Fruit fly (Drosophila melanogaster): ENCODE measurements around the gene CG15337.

DNA sequence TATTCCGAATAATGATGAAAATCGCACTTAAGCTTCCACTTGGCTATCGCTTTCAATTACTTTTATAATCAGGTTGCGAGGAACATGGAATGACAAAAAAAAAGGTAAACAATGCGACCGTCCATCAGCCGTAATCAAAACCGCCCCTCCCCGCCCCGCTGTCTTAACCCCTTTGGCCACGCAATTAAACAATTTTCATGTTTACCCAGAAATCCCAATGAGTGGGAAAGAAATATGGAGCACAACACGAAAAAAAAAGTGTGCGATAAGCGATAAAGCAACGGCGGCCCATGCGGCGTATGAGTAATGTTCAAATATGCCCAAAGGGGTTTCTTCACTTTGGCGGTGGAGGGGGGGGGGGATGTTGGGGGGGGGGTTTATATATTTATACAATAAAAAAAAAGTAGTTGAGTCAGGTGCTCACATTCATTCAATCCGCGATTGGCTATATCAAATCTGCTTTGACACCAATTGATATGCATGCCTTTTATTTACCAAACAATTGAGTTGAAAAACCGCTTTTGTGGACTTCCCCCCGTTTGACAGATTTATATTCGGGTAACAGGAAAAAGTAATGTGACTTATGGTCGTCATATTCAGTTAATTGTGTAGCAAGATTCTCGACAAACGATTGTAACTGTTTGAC lies 39.2 kb downstream of the CG15337 start:
- TF ChIP-seq net (GFP tag; optimal IDR thresholded peaks at IDR 0.05) (no peak), topi (GFP tag; optimal IDR thresholded peaks at IDR 0.05) (no peak), Lpt (GFP tag; optimal IDR thresholded peaks at IDR 0.05) (no peak), lz (GFP tag; optimal IDR thresholded peaks at IDR 0.05) (no peak), vri (GFP tag; optimal IDR thresholded peaks at IDR 0.05) (peak; percentile 56), Eip78C (GFP tag) (no peak), cyc (GFP tag; optimal IDR thresholded peaks at IDR 0.05) (no peak), fd85E (GFP tag; optimal IDR thresholded peaks at IDR 0.05) (no peak), CG8319 (GFP tag; optimal IDR thresholded peaks at IDR 0.05) (no peak), CG6854 (GFP tag; optimal IDR thresholded peaks at IDR 0.05) (no peak), Ets96B (tag; optimal IDR thresholded peaks at IDR 0.05) (no peak), esn (GFP tag; optimal IDR thresholded peaks at IDR 0.05) (no peak)
